Fruit fly (Drosophila melanogaster) whole organism, embryonic: ENCODE results near the gene brm.
A peak's percentile ranks its signal among the peaks of the same experiment; 100 is the strongest.

Experiments
- Abd-B ChIP-seq: fragments of 200-800 bp; sonication (Bioruptor generic); optimal IDR thresholded peaks from 2 replicates; lab custom pipeline; 2018; ENCODE audit warnings: missing biosample characterization, mild to moderate bottlenecking, missing genetic modification characterization, moderate library complexity
- Aef1 ChIP-seq: fragments of 200-800 bp; sonication (Bioruptor generic); IDR thresholded peaks from 3 replicates; pipeline ENCODE4 v1.3.6; 2022; ENCODE audit warnings: missing biosample characterization, missing genetic modification characterization
- Atf3 ChIP-seq: fragments of 200-800 bp; sonication (Bioruptor generic); optimal IDR thresholded peaks from 3 replicates; lab custom pipeline; 2016; ENCODE audit warnings: missing biosample characterization, missing genetic modification characterization
- B-H1 ChIP-seq: fragments of 200-800 bp; sonication (Bioruptor generic); IDR thresholded peaks from 3 replicates; pipeline ENCODE4 v1.3.6; 2022; ENCODE audit warnings: missing biosample characterization, missing genetic modification characterization
- BtbVII ChIP-seq: fragments of 200-800 bp; sonication (Bioruptor generic); optimal IDR thresholded peaks from 3 replicates; lab custom pipeline; 2017; ENCODE audit warnings: missing biosample characterization, mild to moderate bottlenecking, missing genetic modification characterization
- CG12219 ChIP-seq: fragments of 200-800 bp; sonication (Bioruptor generic); optimal IDR thresholded peaks from 3 replicates; lab custom pipeline; 2018; ENCODE audit warnings: missing biosample characterization, mild to moderate bottlenecking, missing genetic modification characterization
- CG13287 ChIP-seq: fragments of 200-800 bp; sonication (Bioruptor generic); IDR thresholded peaks from 2 replicates; pipeline ENCODE4 v1.3.6; 2022; ENCODE audit warnings: missing biosample characterization, missing genetic modification characterization; ENCODE audit not compliant: partially characterized antibody
- CG13624 ChIP-seq: fragments of 200-800 bp; sonication (Bioruptor generic); optimal IDR thresholded peaks from 2 replicates; lab custom pipeline; 2016; ENCODE audit warnings: missing biosample characterization, missing genetic modification characterization
- CG13894 ChIP-seq: fragments of 200-800 bp; sonication (Bioruptor generic); optimal IDR thresholded peaks from 3 replicates; lab custom pipeline; 2018; ENCODE audit warnings: missing biosample characterization, mild to moderate bottlenecking, missing genetic modification characterization, moderate library complexity
- CG15073 ChIP-seq: fragments of 200-800 bp; sonication (Bioruptor generic); optimal IDR thresholded peaks from 2 replicates; lab custom pipeline; 2016; ENCODE audit warnings: missing biosample characterization, missing genetic modification characterization
- CG1602 ChIP-seq: fragments of 200-800 bp; sonication (Bioruptor generic); optimal IDR thresholded peaks from 3 replicates; lab custom pipeline; 2016; ENCODE audit warnings: missing biosample characterization, missing genetic modification characterization
- CG16779 ChIP-seq: fragments of 200-800 bp; sonication (Bioruptor generic); IDR thresholded peaks from 2 replicates; pipeline ENCODE4 v1.3.6; 2022; ENCODE audit warnings: missing biosample characterization, missing genetic modification characterization
- CG17385 ChIP-seq: fragments of 200-800 bp; sonication (Bioruptor generic); optimal IDR thresholded peaks from 3 replicates; lab custom pipeline; 2018; ENCODE audit warnings: missing biosample characterization, mild to moderate bottlenecking, missing genetic modification characterization
- CG31441 ChIP-seq: fragments of 200-800 bp; sonication (Bioruptor generic); IDR thresholded peaks from 2 replicates; pipeline ENCODE4 v1.3.6; 2022; ENCODE audit warnings: missing biosample characterization, missing genetic modification characterization
- CG32532 ChIP-seq: fragments of 200-800 bp; sonication (Bioruptor generic); IDR thresholded peaks from 2 replicates; pipeline ENCODE4 v1.3.6; 2022; ENCODE audit warnings: missing biosample characterization, missing genetic modification characterization
- CG32767 ChIP-seq: fragments of 200-800 bp; sonication (Bioruptor generic); IDR thresholded peaks from 2 replicates; pipeline ENCODE4 v1.3.6; 2022; ENCODE audit warnings: missing biosample characterization, missing genetic modification characterization
- CG3847 ChIP-seq: fragments of 200-800 bp; sonication (Bioruptor generic); IDR thresholded peaks from 2 replicates; pipeline ENCODE4 v1.3.6; 2022; ENCODE audit warnings: missing biosample characterization, missing genetic modification characterization
- CG42726 ChIP-seq: fragments of 200-800 bp; sonication (Bioruptor generic); IDR thresholded peaks from 2 replicates; pipeline ENCODE4 v1.3.6; 2022; ENCODE audit warnings: missing biosample characterization, missing genetic modification characterization; ENCODE audit not compliant: partially characterized antibody
- CG4282 ChIP-seq: fragments of 200-800 bp; sonication (Bioruptor generic); optimal IDR thresholded peaks from 2 replicates; lab custom pipeline; 2016; ENCODE audit warnings: missing biosample characterization, missing genetic modification characterization
- CG43689 ChIP-seq: fragments of 200-800 bp; sonication (Bioruptor generic); IDR thresholded peaks from 2 replicates; pipeline ENCODE4 v1.3.6; 2022; ENCODE audit warnings: missing biosample characterization, missing genetic modification characterization
- CG5953 ChIP-seq: fragments of 200-800 bp; sonication (Bioruptor generic); IDR thresholded peaks from 2 replicates; pipeline ENCODE4 v1.3.6; 2022; ENCODE audit warnings: missing biosample characterization, missing genetic modification characterization
- CTCF ChIP-seq: fragments of 200-800 bp; sonication (Bioruptor generic); optimal IDR thresholded peaks from 2 replicates; lab custom pipeline; 2017; ENCODE audit warnings: missing biosample characterization, mild to moderate bottlenecking, missing genetic modification characterization, moderate library complexity
- Doc2 ChIP-seq: fragments of 200-800 bp; sonication (Bioruptor generic); IDR thresholded peaks from 2 replicates; pipeline ENCODE4 v1.3.6; 2022; ENCODE audit warnings: missing biosample characterization, missing genetic modification characterization
- Dref ChIP-seq: fragments of 200-800 bp; sonication (Bioruptor generic); IDR thresholded peaks from 2 replicates; pipeline ENCODE4 v1.3.6; 2022; ENCODE audit warnings: missing biosample characterization, missing genetic modification characterization
- E2f2 ChIP-seq: fragments of 200-800 bp; sonication (Bioruptor generic); IDR thresholded peaks from 2 replicates; pipeline ENCODE4 v1.3.6; 2022; ENCODE audit warnings: missing biosample characterization, missing genetic modification characterization
- Fer1 ChIP-seq: fragments of 200-800 bp; sonication (Bioruptor generic); optimal IDR thresholded peaks from 2 replicates; lab custom pipeline; 2017; ENCODE audit warnings: missing biosample characterization, mild to moderate bottlenecking, missing genetic modification characterization
- Meics ChIP-seq: fragments of 200-800 bp; sonication (Bioruptor generic); optimal IDR thresholded peaks from 2 replicates; lab custom pipeline; 2017; ENCODE audit warnings: missing biosample characterization, mild to moderate bottlenecking, missing genetic modification characterization
- Oaz ChIP-seq: fragments of 200-800 bp; sonication (Bioruptor generic); IDR thresholded peaks from 2 replicates; pipeline ENCODE4 v1.3.6; 2022; ENCODE audit warnings: missing biosample characterization, missing genetic modification characterization
- Scr ChIP-seq: fragments of 200-800 bp; sonication (Bioruptor generic); IDR thresholded peaks from 2 replicates; pipeline ENCODE4 v1.3.6; 2022; ENCODE audit warnings: missing biosample characterization, missing genetic modification characterization; ENCODE audit not compliant: partially characterized antibody
- Sry-β ChIP-seq: fragments of 200-800 bp; sonication (Bioruptor generic); optimal IDR thresholded peaks from 2 replicates; lab custom pipeline; 2018; ENCODE audit warnings: missing biosample characterization, mild to moderate bottlenecking, missing genetic modification characterization, moderate library complexity
- Sry-δ ChIP-seq: fragments of 200-800 bp; sonication (Bioruptor generic); optimal IDR thresholded peaks from 2 replicates; lab custom pipeline; 2016; ENCODE audit warnings: missing biosample characterization, missing genetic modification characterization
- Usf ChIP-seq: fragments of 200-800 bp; sonication (Bioruptor generic); optimal IDR thresholded peaks from 2 replicates; lab custom pipeline; 2017; ENCODE audit warnings: missing genotype, missing biosample characterization, missing genetic modification characterization
- cato ChIP-seq: fragments of 200-800 bp; sonication (Bioruptor generic); optimal IDR thresholded peaks from 2 replicates; lab custom pipeline; 2016; ENCODE audit warnings: missing biosample characterization, missing genetic modification characterization, borderline replicate concordance
- chinmo ChIP-seq: fragments of 200-800 bp; sonication (Bioruptor generic); IDR thresholded peaks from 4 replicates; pipeline ENCODE4 v1.3.6; 2022; ENCODE audit warnings: missing biosample characterization, missing genetic modification characterization; ENCODE audit not compliant: partially characterized antibody
- corto ChIP-seq: fragments of 200-800 bp; sonication (Bioruptor generic); optimal IDR thresholded peaks from 2 replicates; lab custom pipeline; 2016; ENCODE audit warnings: missing biosample characterization, mild to moderate bottlenecking, missing genetic modification characterization, moderate library complexity
- da ChIP-seq: fragments of 200-800 bp; sonication (Bioruptor generic); optimal IDR thresholded peaks from 2 replicates; lab custom pipeline; 2016; ENCODE audit warnings: missing biosample characterization, missing genetic modification characterization
- emc ChIP-seq: fragments of 200-800 bp; sonication (Bioruptor generic); optimal IDR thresholded peaks from 2 replicates; lab custom pipeline; 2016; ENCODE audit warnings: missing biosample characterization, missing genetic modification characterization
- ftz-f1 ChIP-seq: fragments of 200-800 bp; sonication (Bioruptor generic); optimal IDR thresholded peaks from 2 replicates; lab custom pipeline; 2016; ENCODE audit warnings: missing biosample characterization, missing genetic modification characterization
- her ChIP-seq: fragments of 200-800 bp; sonication (Bioruptor generic); optimal IDR thresholded peaks from 2 replicates; lab custom pipeline; 2016; ENCODE audit warnings: missing biosample characterization, missing genetic modification characterization
- kni ChIP-seq: fragments of 200-800 bp; sonication (Bioruptor generic); optimal IDR thresholded peaks from 3 replicates; lab custom pipeline; 2017; ENCODE audit warnings: mild to moderate bottlenecking, missing biosample characterization, missing genetic modification reagents, missing genetic modification characterization
- nerfin-1 ChIP-seq: fragments of 200-800 bp; sonication (Bioruptor generic); optimal IDR thresholded peaks from 3 replicates; lab custom pipeline; 2019; ENCODE audit warnings: missing biosample characterization, mild to moderate bottlenecking, missing genetic modification characterization, moderate library complexity
- salm ChIP-seq: fragments of 200-800 bp; sonication (Bioruptor generic); optimal IDR thresholded peaks from 2 replicates; lab custom pipeline; 2018; ENCODE audit warnings: missing biosample characterization, mild to moderate bottlenecking, missing genetic modification characterization
- seq ChIP-seq: fragments of 200-800 bp; sonication (Bioruptor generic); IDR thresholded peaks from 2 replicates; pipeline ENCODE4 v1.3.6; 2022; ENCODE audit warnings: missing biosample characterization, missing genetic modification characterization
- stc ChIP-seq: fragments of 200-800 bp; sonication (Bioruptor generic); IDR thresholded peaks from 2 replicates; pipeline ENCODE4 v1.3.6; 2022; ENCODE audit warnings: missing biosample characterization, missing genetic modification characterization
- unpg ChIP-seq: fragments of 200-800 bp; sonication (Bioruptor generic); optimal IDR thresholded peaks from 3 replicates; lab custom pipeline; 2018; ENCODE audit warnings: missing biosample characterization, mild to moderate bottlenecking, missing genetic modification characterization, moderate library complexity
- zen2 ChIP-seq: fragments of 200-800 bp; sonication (Bioruptor generic); IDR thresholded peaks from 3 replicates; pipeline ENCODE4 v1.3.6; 2022; ENCODE audit warnings: missing biosample characterization, missing genetic modification characterization; ENCODE audit not compliant: partially characterized antibody
- zfh1 ChIP-seq: fragments of 200-800 bp; sonication (Bioruptor generic); IDR thresholded peaks from 3 replicates; pipeline ENCODE4 v1.3.6; 2022; ENCODE audit warnings: missing biosample characterization, missing genetic modification characterization

Gene brm

DNA sequence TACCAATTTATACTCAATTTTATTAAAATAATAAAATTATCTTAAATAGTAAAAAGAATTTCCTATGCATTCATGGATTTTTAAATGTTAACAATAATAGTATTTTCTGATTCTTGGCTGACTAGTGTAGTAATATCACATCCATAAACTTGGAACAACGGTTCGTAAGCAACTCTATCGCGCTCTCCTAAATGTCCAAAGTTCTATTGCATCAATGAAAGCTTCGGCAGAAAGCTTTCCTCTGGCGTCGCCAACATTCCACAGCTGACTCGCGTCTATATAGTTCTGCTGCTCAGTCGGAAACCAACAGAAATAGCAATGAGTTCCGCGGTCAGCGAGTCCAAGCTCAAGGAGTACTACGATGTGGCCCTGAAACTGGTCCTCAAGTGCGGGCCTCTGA is 5.9 kb downstream of the brm start, which contains the start of gene CG17029 (continued):
- TF ChIP-seq Oaz (GFP tag; lab: Robert Waterston, UW) (no peak), CG31441 (GFP tag; lab: Robert Waterston, UW) (0 out of 2 replicates have a peak, but pooled peaks have one; percentile 29), cato (no peak), CG32532 (GFP tag; lab: Robert Waterston, UW) (peak; percentile 35; the same call in 1 of the 2 replicates), CG5953 (GFP tag; lab: Robert Waterston, UW) (no peak), CG43689 (GFP tag; lab: Robert Waterston, UW) (no peak), da (no peak), Fer1 (GFP tag; lab: Kevin White, UChicago) (peak; percentile 7), CG17385 (GFP tag; lab: Kevin White, UChicago) (no peak), Sry-β (GFP tag; lab: Kevin White, UChicago) (no peak), CTCF (no peak), her (GFP tag; lab: Kevin White, UChicago) (no peak), Sry-δ (GFP tag; lab: Kevin White, UChicago) (no peak), emc (GFP tag; lab: Kevin White, UChicago) (no peak), nerfin-1 (no peak), Dref (GFP tag; lab: Robert Waterston, UW) (no peak), CG4282 (GFP tag; lab: Kevin White, UChicago) (no peak), Meics (peak; percentile 6), CG32767 (GFP tag; lab: Robert Waterston, UW) (no peak), ftz-f1 (GFP tag; lab: Kevin White, UChicago) (peak; percentile 55), CG13894 (tag; lab: Kevin White, UChicago) (no peak), Doc2 (GFP tag; lab: Robert Waterston, UW) (no peak), chinmo (GFP tag; lab: Robert Waterston, UW) (0 out of 4 replicates have a peak, but pooled peaks have one; percentile 25), seq (GFP tag; lab: Robert Waterston, UW) (no peak), Abd-B (GFP tag; lab: Kevin White, UChicago) (no peak), zfh1 (GFP tag; lab: Robert Waterston, UW) (no peak), zen2 (GFP tag; lab: Robert Waterston, UW) (no peak), CG15073 (GFP tag; lab: Kevin White, UChicago) (no peak), Atf3 (no peak), CG42726 (GFP tag; lab: Robert Waterston, UW) (no peak), BtbVII (no peak)

DNA sequence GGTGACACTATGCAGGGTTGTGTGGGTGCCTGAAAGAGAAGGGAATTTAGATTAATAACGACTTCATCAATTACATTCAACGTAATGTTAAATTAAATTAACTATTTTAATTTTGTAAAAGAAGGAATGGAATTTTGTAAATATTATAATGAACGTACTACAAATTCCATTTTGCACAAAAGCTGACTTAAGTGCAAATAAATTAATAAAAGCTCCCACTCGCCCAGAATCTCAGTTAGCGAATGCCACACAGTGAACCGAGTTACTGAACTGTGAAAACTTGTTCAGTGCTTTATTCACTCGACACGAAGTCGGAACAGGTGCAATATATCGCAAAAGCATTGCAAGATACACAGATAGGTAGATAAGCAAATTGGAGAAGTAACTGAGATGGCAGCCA is 7.6 kb downstream of the brm start, which contains the start of gene CG17026:
Gene CG17026, plus strand, starts transcription at position 301 of the 400 bp plus-strand sequence.
- TF ChIP-seq unpg (no peak), stc (GFP tag; lab: Robert Waterston, UW) (no peak), E2f2 (GFP tag; lab: Robert Waterston, UW) (no peak), CG16779 (no peak), Aef1 (GFP tag; lab: Robert Waterston, UW) (no peak), corto (GFP tag; lab: Kevin White, UChicago) (no peak), chinmo (GFP tag; lab: Robert Waterston, UW) (no peak), CG13624 (no peak), B-H1 (no peak), CG15073 (GFP tag; lab: Kevin White, UChicago) (no peak), salm (no peak), Scr (no peak), CG3847 (GFP tag; lab: Robert Waterston, UW) (no peak), CG1602 (GFP tag; lab: Kevin White, UChicago) (no peak), Usf (no peak), CG12219 (GFP tag; lab: Kevin White, UChicago) (no peak), kni (GFP tag; lab: Kevin White, UChicago) (no peak), CG13287 (GFP tag; lab: Robert Waterston, UW) (no peak)
